Fruit fly (Drosophila melanogaster) whole organism, embryonic: ENCODE measurements around the gene Tsp29Fa.

ENCODE experiments used
- Ada2b ChIP-seq: fragments of 200-800 bp; sonication (Bioruptor generic); IDR thresholded peaks from 2 replicates; pipeline ENCODE4 v1.3.6; 2022; ENCODE audit warnings: missing biosample characterization, missing genetic modification characterization
- Atf3 ChIP-seq: fragments of 200-800 bp; sonication (Bioruptor generic); optimal IDR thresholded peaks from 3 replicates; lab custom pipeline; 2016; ENCODE audit warnings: missing biosample characterization, missing genetic modification characterization
- Blimp-1 ChIP-seq: fragments of 200-800 bp; sonication (Bioruptor generic); optimal IDR thresholded peaks from 3 replicates; lab custom pipeline; 2018; ENCODE audit warnings: missing biosample characterization, missing genetic modification characterization, mild to moderate bottlenecking, moderate library complexity, missing genetic modification reagents
- BtbVII ChIP-seq: fragments of 200-800 bp; sonication (Bioruptor generic); optimal IDR thresholded peaks from 3 replicates; lab custom pipeline; 2017; ENCODE audit warnings: missing biosample characterization, mild to moderate bottlenecking, missing genetic modification characterization
- CG10366 ChIP-seq: fragments of 200-800 bp; sonication (Bioruptor generic); IDR thresholded peaks from 2 replicates; pipeline ENCODE4 v1.3.6; 2022; ENCODE audit warnings: missing biosample characterization, missing genetic modification characterization
- CG11695 ChIP-seq: fragments of 200-800 bp; sonication (Bioruptor generic); IDR thresholded peaks from 3 replicates; pipeline ENCODE4 v1.3.6; 2022; ENCODE audit warnings: missing biosample characterization, missing genetic modification characterization
- CG11723 ChIP-seq: fragments of 200-800 bp; sonication (Bioruptor generic); optimal IDR thresholded peaks from 2 replicates; lab custom pipeline; 2017; ENCODE audit warnings: missing biosample characterization, mild to moderate bottlenecking, missing genetic modification characterization
- CG13894 ChIP-seq: fragments of 200-800 bp; sonication (Bioruptor generic); optimal IDR thresholded peaks from 3 replicates; lab custom pipeline; 2018; ENCODE audit warnings: missing biosample characterization, mild to moderate bottlenecking, missing genetic modification characterization, moderate library complexity
- CG14014 ChIP-seq: fragments of 200-800 bp; sonication (Bioruptor generic); IDR thresholded peaks from 2 replicates; pipeline ENCODE4 v1.3.6; 2022; ENCODE audit warnings: missing biosample characterization, missing genetic modification characterization
- CG15514 ChIP-seq: fragments of 200-800 bp; sonication (Bioruptor generic); optimal IDR thresholded peaks from 3 replicates; lab custom pipeline; 2017; ENCODE audit warnings: missing biosample characterization, missing genetic modification characterization, mild to moderate bottlenecking, moderate library complexity, missing genetic modification reagents
- CG15696 ChIP-seq: fragments of 200-800 bp; sonication (Bioruptor generic); optimal IDR thresholded peaks from 2 replicates; lab custom pipeline; 2019; ENCODE audit warnings: missing biosample characterization, mild to moderate bottlenecking, missing genetic modification characterization, moderate library complexity
- CG17385 ChIP-seq: fragments of 200-800 bp; sonication (Bioruptor generic); optimal IDR thresholded peaks from 3 replicates; lab custom pipeline; 2018; ENCODE audit warnings: missing biosample characterization, mild to moderate bottlenecking, missing genetic modification characterization
- CG18599 ChIP-seq: fragments of 200-800 bp; sonication (Bioruptor generic); optimal IDR thresholded peaks from 3 replicates; lab custom pipeline; 2017; ENCODE audit warnings: missing biosample characterization, missing genetic modification characterization, mild to moderate bottlenecking, moderate library complexity, missing genetic modification reagents
- CG2120 ChIP-seq: fragments of 200-800 bp; sonication (Bioruptor generic); optimal IDR thresholded peaks from 3 replicates; lab custom pipeline; 2016; ENCODE audit warnings: missing biosample characterization, missing genetic modification characterization
- CG2202 ChIP-seq: fragments of 200-800 bp; sonication (Bioruptor generic); optimal IDR thresholded peaks from 2 replicates; lab custom pipeline; 2018; ENCODE audit warnings: missing biosample characterization, mild to moderate bottlenecking, missing genetic modification characterization
- CG32532 ChIP-seq: fragments of 200-800 bp; sonication (Bioruptor generic); IDR thresholded peaks from 2 replicates; pipeline ENCODE4 v1.3.6; 2022; ENCODE audit warnings: missing biosample characterization, missing genetic modification characterization
- CG4404 ChIP-seq: fragments of 200-800 bp; sonication (Bioruptor generic); IDR thresholded peaks from 2 replicates; pipeline ENCODE4 v1.3.6; 2022; ENCODE audit warnings: missing biosample characterization, missing genetic modification characterization
- CG4424 ChIP-seq: fragments of 200-800 bp; sonication (Bioruptor generic); optimal IDR thresholded peaks from 3 replicates; lab custom pipeline; 2016; ENCODE audit warnings: missing biosample characterization, missing genetic modification characterization
- CG4707 ChIP-seq: fragments of 200-800 bp; sonication (Bioruptor generic); optimal IDR thresholded peaks from 2 replicates; lab custom pipeline; 2018; ENCODE audit warnings: missing biosample characterization, mild to moderate bottlenecking, missing genetic modification characterization, moderate library complexity
- CG4820 ChIP-seq: fragments of 200-800 bp; sonication (Bioruptor generic); optimal IDR thresholded peaks from 3 replicates; lab custom pipeline; 2016; ENCODE audit warnings: missing biosample characterization, missing genetic modification characterization
- CG6689 ChIP-seq: fragments of 200-800 bp; sonication (Bioruptor generic); IDR thresholded peaks from 2 replicates; pipeline ENCODE4 v1.3.6; 2022; ENCODE audit warnings: missing biosample characterization, missing genetic modification characterization
- CG6854 ChIP-seq: fragments of 200-800 bp; sonication (Bioruptor generic); optimal IDR thresholded peaks from 3 replicates; lab custom pipeline; 2017; ENCODE audit warnings: missing biosample characterization, mild to moderate bottlenecking, missing genetic modification characterization
- CG8388 ChIP-seq: fragments of 200-800 bp; sonication (Bioruptor generic); optimal IDR thresholded peaks from 2 replicates; lab custom pipeline; 2019; ENCODE audit warnings: missing biosample characterization, mild to moderate bottlenecking, missing genetic modification characterization, moderate library complexity
- CG9727 ChIP-seq: fragments of 200-800 bp; sonication (Bioruptor generic); optimal IDR thresholded peaks from 3 replicates; lab custom pipeline; 2017; ENCODE audit warnings: missing biosample characterization, mild to moderate bottlenecking, missing genetic modification characterization
- CG9932 ChIP-seq: fragments of 200-800 bp; sonication (Bioruptor generic); IDR thresholded peaks from 2 replicates; pipeline ENCODE4 v1.3.6; 2022; ENCODE audit warnings: missing biosample characterization, missing genetic modification characterization
- Drgx ChIP-seq: fragments of 200-800 bp; sonication (Bioruptor generic); IDR thresholded peaks from 2 replicates; pipeline ENCODE4 v1.3.6; 2022; ENCODE audit warnings: missing biosample characterization, missing genetic modification characterization
- HLH4C ChIP-seq: fragments of 200-800 bp; sonication (Bioruptor generic); IDR thresholded peaks from 3 replicates; pipeline ENCODE4 v1.3.6; 2022; ENCODE audit warnings: missing biosample characterization, missing genetic modification characterization; ENCODE audit not compliant: partially characterized antibody
- Oaz ChIP-seq: fragments of 200-800 bp; sonication (Bioruptor generic); IDR thresholded peaks from 2 replicates; pipeline ENCODE4 v1.3.6; 2022; ENCODE audit warnings: missing biosample characterization, missing genetic modification characterization
- Side ChIP-seq: fragments of 200-800 bp; sonication (Bioruptor generic); optimal IDR thresholded peaks from 2 replicates; lab custom pipeline; 2016; ENCODE audit warnings: missing biosample characterization, missing genetic modification characterization
- bbx ChIP-seq: fragments of 200-800 bp; sonication (Bioruptor generic); IDR thresholded peaks from 2 replicates; pipeline ENCODE4 v1.3.6; 2022; ENCODE audit warnings: missing biosample characterization, missing genetic modification characterization; ENCODE audit not compliant: partially characterized antibody
- bigmax ChIP-seq: fragments of 200-800 bp; sonication (Bioruptor generic); optimal IDR thresholded peaks from 2 replicates; lab custom pipeline; 2018; ENCODE audit warnings: missing biosample characterization, mild to moderate bottlenecking, missing genetic modification characterization
- caup ChIP-seq: fragments of 200-800 bp; sonication (Bioruptor generic); optimal IDR thresholded peaks from 3 replicates; lab custom pipeline; 2017; ENCODE audit warnings: missing biosample characterization, mild to moderate bottlenecking, missing genetic modification characterization, moderate library complexity; ENCODE audit not compliant: severe bottlenecking
- dimm ChIP-seq: fragments of 200-800 bp; sonication (Bioruptor generic); IDR thresholded peaks from 2 replicates; pipeline ENCODE4 v1.3.6; 2022; ENCODE audit warnings: missing biosample characterization, missing genetic modification characterization
- en ChIP-seq: fragments of 200-800 bp; sonication (Bioruptor generic); optimal IDR thresholded peaks from 2 replicates; lab custom pipeline; 2016; ENCODE audit warnings: missing biosample characterization, missing genetic modification characterization
- eyg ChIP-seq: fragments of 200-800 bp; sonication (Bioruptor generic); optimal IDR thresholded peaks from 3 replicates; lab custom pipeline; 2016; ENCODE audit warnings: missing biosample characterization, missing genetic modification characterization
- ftz-f1 ChIP-seq: fragments of 200-800 bp; sonication (Bioruptor generic); optimal IDR thresholded peaks from 2 replicates; lab custom pipeline; 2016; ENCODE audit warnings: missing biosample characterization, missing genetic modification characterization
- ind ChIP-seq: fragments of 200-800 bp; sonication (Bioruptor generic); optimal IDR thresholded peaks from 3 replicates; lab custom pipeline; 2016; ENCODE audit warnings: missing biosample characterization, missing genetic modification characterization
- kah ChIP-seq: fragments of 200-800 bp; sonication (Bioruptor generic); optimal IDR thresholded peaks from 2 replicates; lab custom pipeline; 2018; ENCODE audit warnings: missing biosample characterization, mild to moderate bottlenecking, missing genetic modification characterization
- lbe ChIP-seq: fragments of 200-800 bp; sonication (Bioruptor generic); optimal IDR thresholded peaks from 2 replicates; lab custom pipeline; 2016; ENCODE audit warnings: missing biosample characterization, mild to moderate bottlenecking, missing genetic modification characterization
- pb ChIP-seq: fragments of 200-800 bp; sonication (Bioruptor generic); optimal IDR thresholded peaks from 3 replicates; lab custom pipeline; 2016; ENCODE audit warnings: missing biosample characterization, missing genetic modification characterization
- pros ChIP-seq: fragments of 200-800 bp; sonication (Bioruptor generic); optimal IDR thresholded peaks from 3 replicates; lab custom pipeline; 2019; ENCODE audit warnings: missing biosample characterization, mild to moderate bottlenecking, missing genetic modification characterization, moderate library complexity
- slbo ChIP-seq: fragments of 200-800 bp; sonication (Bioruptor generic); IDR thresholded peaks from 2 replicates; pipeline ENCODE4 v1.3.6; 2022; ENCODE audit warnings: missing biosample characterization, missing genetic modification characterization
- sr ChIP-seq: fragments of 200-800 bp; sonication (Bioruptor generic); IDR thresholded peaks from 3 replicates; pipeline ENCODE4 v1.3.6; 2022; ENCODE audit warnings: missing biosample characterization, missing genetic modification characterization
- stc ChIP-seq: fragments of 200-800 bp; sonication (Bioruptor generic); IDR thresholded peaks from 2 replicates; pipeline ENCODE4 v1.3.6; 2022; ENCODE audit warnings: missing biosample characterization, missing genetic modification characterization
- stwl ChIP-seq: fragments of 200-800 bp; sonication (Bioruptor generic); optimal IDR thresholded peaks from 3 replicates; lab custom pipeline; 2018; ENCODE audit warnings: missing biosample characterization, mild to moderate bottlenecking, missing genetic modification characterization, moderate library complexity
- tap ChIP-seq: fragments of 200-800 bp; optimal IDR thresholded peaks from 3 replicates; lab custom pipeline; 2019; ENCODE audit warnings: missing biosample characterization, mild to moderate bottlenecking, missing genetic modification characterization, moderate library complexity
- tin ChIP-seq: fragments of 200-800 bp; sonication (Bioruptor generic); optimal IDR thresholded peaks from 3 replicates; lab custom pipeline; 2016; ENCODE audit warnings: missing biosample characterization, missing genetic modification characterization
- tio ChIP-seq: fragments of 200-800 bp; sonication (Bioruptor generic); optimal IDR thresholded peaks from 2 replicates; lab custom pipeline; 2017; ENCODE audit warnings: missing biosample characterization, missing genetic modification characterization, inconsistent platforms
- yki ChIP-seq: fragments of >200 bp; optimal IDR thresholded peaks from 3 replicates; lab custom pipeline; 2018
- zen ChIP-seq: fragments of 200-800 bp; sonication (Bioruptor generic); optimal IDR thresholded peaks from 3 replicates; lab custom pipeline; 2018; ENCODE audit warnings: missing biosample characterization, mild to moderate bottlenecking, missing genetic modification characterization, moderate library complexity
- zfh1 ChIP-seq: fragments of 200-800 bp; sonication (Bioruptor generic); IDR thresholded peaks from 3 replicates; pipeline ENCODE4 v1.3.6; 2022; ENCODE audit warnings: missing biosample characterization, missing genetic modification characterization

Gene Tsp29Fa

dm6 chr2L:8959001-8959461 lies 25.3 kb downstream of the Tsp29Fa start, which contains the start of gene CG31886 (continued):
- TF ChIP-seq CG11723: no peak
- peak; percentile 29 for TF ChIP-seq Blimp-1 (GFP tag; lab: Kevin White, UChicago)
- TF ChIP-seq stwl (tag; lab: Kevin White, UChicago): no peak
- peak; percentile 43; the same call in 1 of the 2 replicates for TF ChIP-seq CG32532 (GFP tag; lab: Robert Waterston, UW)
- peak; percentile 34 for TF ChIP-seq CG10366 (GFP tag; lab: Robert Waterston, UW)
- no peak for TF ChIP-seq sr
- no peak for TF ChIP-seq ftz-f1 (GFP tag; lab: Kevin White, UChicago)
- TF ChIP-seq en: no peak
- TF ChIP-seq CG4404: no peak; the same call in 1 of the 2 replicates
- no peak for TF ChIP-seq Ada2b (GFP tag; lab: Robert Waterston, UW)
- TF ChIP-seq ind (GFP tag; lab: Kevin White, UChicago): peak; percentile 3
- TF ChIP-seq zen (tag; lab: Kevin White, UChicago): peak; percentile 6
- TF ChIP-seq CG2202 (tag; lab: Kevin White, UChicago): no peak
- TF ChIP-seq bbx (GFP tag; lab: Robert Waterston, UW): no peak
- no peak for TF ChIP-seq pros (GFP tag; lab: Kevin White, UChicago)
- TF ChIP-seq tap (tag; lab: Kevin White, UChicago): no peak
- TF ChIP-seq CG11695 (GFP tag; lab: Robert Waterston, UW): 0 out of 3 replicates have a peak, but pooled peaks have one; percentile 36
- no peak for TF ChIP-seq kah (GFP tag; lab: Kevin White, UChicago)
- peak; percentile 38 for TF ChIP-seq CG2120
- peak; percentile 64 for TF ChIP-seq slbo (GFP tag; lab: Robert Waterston, UW)
- no peak for TF ChIP-seq lbe (GFP tag; lab: Kevin White, UChicago)
- TF ChIP-seq zfh1 (GFP tag; lab: Robert Waterston, UW): peak; percentile 58; the same call in 2 of the 3 replicates
- TF ChIP-seq CG15696 (tag; lab: Kevin White, UChicago): peak; percentile 16
- TF ChIP-seq caup: peak; percentile 18
- TF ChIP-seq CG4707 (GFP tag; lab: Kevin White, UChicago): no peak
- TF ChIP-seq CG6854 (GFP tag; lab: Kevin White, UChicago): no peak
- no peak for TF ChIP-seq Oaz (GFP tag; lab: Robert Waterston, UW)
- TF ChIP-seq CG18599: peak; percentile 62
- peak; percentile 84 for TF ChIP-seq Drgx (GFP tag; lab: Robert Waterston, UW)
- peak; percentile 14 for TF ChIP-seq CG15514 (GFP tag; lab: Kevin White, UChicago)
- no peak for TF ChIP-seq tio (GFP tag; lab: Kevin White, UChicago)
- TF ChIP-seq dimm (GFP tag; lab: Robert Waterston, UW): no peak
- no peak for TF ChIP-seq CG17385 (GFP tag; lab: Kevin White, UChicago)
- no peak for TF ChIP-seq Side
- peak; percentile 30 for TF ChIP-seq CG9727 (GFP tag; lab: Kevin White, UChicago)
- TF ChIP-seq bigmax: no peak
- TF ChIP-seq CG9932 (GFP tag; lab: Robert Waterston, UW): no peak
- no peak for TF ChIP-seq CG13894 (tag; lab: Kevin White, UChicago)
- 0 out of 2 replicates have a peak, but pooled peaks have one; percentile 52 for TF ChIP-seq stc (GFP tag; lab: Robert Waterston, UW)
- peak; percentile 61 for TF ChIP-seq CG8388 (GFP tag; lab: Kevin White, UChicago)
- peak; percentile 44 for TF ChIP-seq CG14014 (GFP tag; lab: Robert Waterston, UW)
- peak; percentile 4 for TF ChIP-seq tin
- no peak for TF ChIP-seq eyg
- TF ChIP-seq BtbVII (GFP tag; lab: Kevin White, UChicago): peak; percentile 15
- TF ChIP-seq Atf3: no peak
- no peak for TF ChIP-seq CG4820 (GFP tag; lab: Kevin White, UChicago)
- TF ChIP-seq CG4424 (GFP tag; lab: Kevin White, UChicago): peak; percentile 27
- no peak for TF ChIP-seq HLH4C
- no peak for TF ChIP-seq yki (lab: Kevin White, UChicago)
- no peak for TF ChIP-seq pb (GFP tag; lab: Kevin White, UChicago)
- TF ChIP-seq CG6689: no peak
